Worm (Caenorhabditis elegans): Measurements from ENCODE around the gene ZK945.7.
A peak's percentile ranks its signal among the peaks of the same experiment; 100 is the strongest.

ZK945.7 gene

DNA sequence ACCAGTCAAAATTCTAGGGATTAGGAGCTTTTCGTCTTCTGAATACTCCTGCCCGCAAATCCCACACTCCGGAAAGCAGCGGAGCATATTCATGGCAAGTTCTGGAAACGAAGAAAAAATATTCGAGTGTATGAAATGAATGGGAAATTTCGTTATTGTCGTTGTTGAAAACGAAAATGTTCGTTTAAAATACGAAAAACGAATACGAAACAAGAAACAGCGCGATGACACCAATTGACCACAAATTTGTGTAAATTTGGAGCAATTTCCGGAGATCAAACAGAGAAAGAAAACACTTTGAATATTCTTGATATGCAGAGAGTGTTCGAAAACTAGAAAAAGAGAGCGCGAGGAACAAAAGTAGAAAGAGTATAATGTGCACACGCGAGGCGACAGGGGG, 2.7 kb downstream of the ZK945.7 start, which contains the start of gene ZK945.4:
TSS of gene ZK945.4 (minus strand) at position 101 of the 400 bp plus-strand sequence.
- no peak for TF ChIP-seq snpc-4 (GFP tag; optimal IDR thresholded peaks at IDR 0.05)
- TF ChIP-seq snpc-4 (tag; optimal IDR thresholded peaks at IDR 0.05): no peak
- no peak for TF ChIP-seq F39B2.1 (GFP tag; IDR thresholded peaks at IDR 0.05)
- no peak for TF ChIP-seq attf-6 (GFP tag; IDR thresholded peaks at IDR 0.05)
- TF ChIP-seq mes-4 (tag; optimal IDR thresholded peaks at IDR 0.05): no peak
- TF ChIP-seq cebp-1 (GFP tag; IDR thresholded peaks at IDR 0.05): no peak
- TF ChIP-seq cebp-1 (tag; optimal IDR thresholded peaks at IDR 0.05): no peak
- no peak for TF ChIP-seq ccch-3 (GFP tag; optimal IDR thresholded peaks at IDR 0.05)
- TF ChIP-seq Y53F4B.3 (GFP tag; IDR thresholded peaks at IDR 0.05): no peak
- TF ChIP-seq ceh-58 (GFP tag; IDR thresholded peaks at IDR 0.05): no peak
- no peak for TF ChIP-seq athp-1 (tag; optimal IDR thresholded peaks at IDR 0.05)
- no peak for TF ChIP-seq somi-1 (GFP tag; optimal IDR thresholded peaks at IDR 0.05)
- no peak for TF ChIP-seq zfh-2 (GFP tag; conservative IDR thresholded peaks at IDR 0.05)
- no peak for TF ChIP-seq ceh-27 (GFP tag; optimal IDR thresholded peaks at IDR 0.05)

DNA sequence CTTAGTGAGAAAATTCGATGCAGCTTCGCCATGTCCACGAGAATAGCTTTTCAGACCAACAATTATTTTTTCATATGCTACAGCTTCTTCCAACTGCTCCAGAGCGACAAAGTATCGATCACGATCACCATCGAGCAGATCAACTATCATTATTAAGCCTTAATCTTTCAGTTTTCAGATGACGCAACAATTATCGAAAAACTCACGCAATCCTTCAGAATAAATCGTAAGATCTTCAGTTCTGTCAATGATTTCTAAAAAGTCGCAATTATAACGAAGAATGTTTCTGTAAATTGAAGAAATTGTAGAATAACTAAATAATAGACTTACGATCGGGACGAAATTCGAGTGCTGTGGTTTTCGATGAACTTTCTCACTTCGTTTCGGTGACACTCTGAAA, 5.1 kb downstream of the ZK945.7 start:
- TF ChIP-seq lsy-27 (tag; optimal IDR thresholded peaks at IDR 0.05; ENCODE audit: borderline replicate concordance, insufficient read depth) (no peak), K11D2.4 (GFP tag; IDR thresholded peaks at IDR 0.05) (no peak), F52B5.7 (tag; optimal IDR thresholded peaks at IDR 0.05) (no peak), madf-6 (GFP tag; IDR thresholded peaks at IDR 0.05) (no peak), F49E8.2 (tag; optimal IDR thresholded peaks at IDR 0.05; ENCODE audit: insufficient read depth) (no peak), attf-6 (GFP tag; IDR thresholded peaks at IDR 0.05) (no peak), lag-1 (GFP tag; IDR thresholded peaks at IDR 0.05) (no peak), let-526 (GFP tag; IDR thresholded peaks at IDR 0.05) (no peak), bed-1 (GFP tag; IDR thresholded peaks at IDR 0.05) (no peak), snpc-1.1 (tag; optimal IDR thresholded peaks at IDR 0.05; ENCODE audit: insufficient read depth) (no peak), nhr-120 (GFP tag; IDR thresholded peaks at IDR 0.05) (no peak), mel-28 (tag; optimal IDR thresholded peaks at IDR 0.05; ENCODE audit: borderline replicate concordance) (no peak), him-1 (tag; optimal IDR thresholded peaks at IDR 0.05) (no peak), unc-130 (GFP tag; optimal IDR thresholded peaks at IDR 0.05) (no peak), F33H1.4 (GFP tag; IDR thresholded peaks at IDR 0.05) (no peak), nhr-80 (tag; optimal IDR thresholded peaks at IDR 0.05) (no peak), hmg-1.2 (GFP tag; IDR thresholded peaks at IDR 0.05) (no peak), lin-40 (tag; optimal IDR thresholded peaks at IDR 0.05) (no peak), snpc-1.3 (tag; optimal IDR thresholded peaks at IDR 0.05; ENCODE audit: insufficient read depth) (no peak)

DNA sequence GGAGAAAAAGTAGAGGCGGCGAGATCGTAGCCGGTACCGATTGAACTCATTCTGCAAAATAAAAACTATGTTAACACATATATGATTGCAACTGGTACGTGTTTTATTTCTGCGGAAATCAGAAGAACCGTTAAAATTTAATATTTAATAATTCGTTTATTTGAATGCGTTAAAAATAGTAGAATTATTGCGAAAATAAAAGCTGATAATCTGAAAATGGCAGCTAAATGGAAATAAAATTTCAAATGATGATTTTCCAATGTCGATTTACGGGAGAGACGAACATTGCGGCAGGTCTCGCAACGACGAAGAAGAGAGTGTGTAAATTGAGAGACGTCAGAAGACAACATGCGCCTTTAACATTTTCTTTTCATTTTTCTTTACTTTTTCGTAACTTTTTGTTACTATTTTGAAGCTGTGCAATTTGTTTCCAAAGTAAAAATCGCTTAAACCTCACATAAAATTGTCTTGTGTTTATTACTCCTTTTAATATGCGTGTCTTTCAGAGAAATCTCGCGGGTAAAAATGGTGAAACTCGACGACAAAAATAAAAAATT, 8.4 kb downstream of the ZK945.7 start, which contains the start of the genes pas-7 and puf-12:
TSS of gene pas-7 (minus strand) at position 51 of the 557 bp plus-strand sequence.
TSS of gene puf-12 (plus strand) at position 507 of the 557 bp plus-strand sequence.
- TF ChIP-seq tlf-1 (GFP tag; optimal IDR thresholded peaks at IDR 0.05) (no peak), F33H1.4 (GFP tag; IDR thresholded peaks at IDR 0.05) (peak; percentile 69), efl-1 (GFP tag; optimal IDR thresholded peaks at IDR 0.05) (peak; percentile 1), hsf-1 (GFP tag; IDR thresholded peaks at IDR 0.05) (no peak), repo-1 (tag; optimal IDR thresholded peaks at IDR 0.05) (no peak), lsl-1 (GFP tag; optimal IDR thresholded peaks at IDR 0.05) (peak; percentile 14), snpc-1.1 (tag; optimal IDR thresholded peaks at IDR 0.05; ENCODE audit: insufficient read depth) (peak; percentile 9), hmg-1.2 (GFP tag; IDR thresholded peaks at IDR 0.05) (peak; percentile 78; the same call in 1 of the 2 replicates), madf-6 (GFP tag; IDR thresholded peaks at IDR 0.05) (peak; percentile 19; the same call in 1 of the 2 replicates), ztf-18 (tag; optimal IDR thresholded peaks at IDR 0.05) (no peak), hlh-12 (tag; optimal IDR thresholded peaks at IDR 0.05) (no peak)

Measured in whole organism, young adult.